Worm (Caenorhabditis elegans) whole organism, L4/young adult: ENCODE data around the gene F55G7.5.

Experiments used
- W03F9.2 ChIP-seq: fragments of 150-350 bp; optimal IDR thresholded peaks from 2 replicates; lab custom pipeline; 2014; ENCODE audit warnings: missing biosample characterization, missing genetic modification characterization
- dao-5 ChIP-seq: sonication (generic microtip); optimal IDR thresholded peaks from 2 replicates; lab custom pipeline; 2016; ENCODE audit warnings: missing genotype, missing genetic modification characterization, moderate library complexity, missing compliant biosample characterization
- him-1 ChIP-seq: sonication (generic microtip); optimal IDR thresholded peaks from 2 replicates; lab custom pipeline; 2016; ENCODE audit warnings: missing genotype, missing genetic modification reagents, missing genetic modification characterization, missing compliant biosample characterization

DNA sequence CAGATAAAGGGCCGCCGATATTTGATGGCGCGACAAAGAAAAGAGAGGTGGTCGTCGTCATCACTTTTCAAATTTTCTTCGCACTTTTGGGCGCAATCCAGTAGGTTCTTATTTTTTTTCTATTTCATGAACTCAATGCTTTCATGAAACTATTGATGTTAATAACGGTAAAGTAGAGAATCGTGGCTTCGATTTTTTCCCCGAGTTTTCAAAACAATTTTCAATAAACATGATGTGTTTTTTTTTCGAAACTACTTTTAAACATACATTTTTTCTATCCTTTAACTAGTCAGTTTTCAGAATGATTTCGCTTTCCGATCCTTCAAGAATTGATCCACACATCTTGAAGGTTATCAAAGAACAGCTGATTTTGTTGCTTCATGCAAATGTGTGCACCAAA lies 47.2 kb upstream of the F55G7.5 start, which contains the start of gene C49F5.5:
- TF ChIP-seq him-1 (no peak), dao-5 (tag; lab: Kevin White, UChicago) (no peak), W03F9.2 (tag; lab: Kevin White, UChicago) (no peak)
